Worm (Caenorhabditis elegans): ENCODE measurements around the gene C02B8.3.

The C02B8.3 gene

ce11 chrX:8129543-8129942 is 9.7 kb upstream of the C02B8.3 start, which contains the start of gene frpr-1:
frpr-1 (minus strand) TSS chrX:8129643.
- no peak for TF ChIP-seq ref-1 (GFP tag; conservative IDR thresholded peaks at IDR 0.05)

- TF ChIP-seq cog-1 (tag; optimal IDR thresholded peaks at IDR 0.05) (peak; percentile 47), tab-1 (GFP tag; IDR thresholded peaks at IDR 0.05) (no peak)
Measured at ce11 chrX:8136276-8136891, 2.9 kb upstream of the C02B8.3 start, which contains the start of gene C02B8.6. C02B8.6 (minus strand) TSS chrX:8136326.

ce11 chrX:8137779-8138178 is 1.5 kb upstream of the C02B8.3 start, which contains the start of gene C02B8.7:
C02B8.7 (minus strand) TSS chrX:8137879.
- TF ChIP-seq T22C8.4 (GFP tag; IDR thresholded peaks at IDR 0.05) (no peak), med-1 (GFP tag; optimal IDR thresholded peaks at IDR 0.05; ENCODE audit: insufficient read depth) (no peak), flt-1 (GFP tag; IDR thresholded peaks at IDR 0.05) (no peak), ztf-23 (GFP tag; IDR thresholded peaks at IDR 0.05) (no peak), cog-1 (tag; optimal IDR thresholded peaks at IDR 0.05) (no peak), klf-2 (GFP tag; conservative IDR thresholded peaks at IDR 0.05) (no peak), ref-1 (GFP tag; conservative IDR thresholded peaks at IDR 0.05) (no peak), ztf-29 (GFP tag; IDR thresholded peaks at IDR 0.05) (no peak), tab-1 (GFP tag; IDR thresholded peaks at IDR 0.05) (no peak)

ce11 chrX:8147398-8147797 is 8.2 kb downstream of the C02B8.3 start, which contains the start of gene C02B8.1:
C02B8.1 (plus strand) TSS chrX:8147698.
- TF ChIP-seq flt-1 (GFP tag; IDR thresholded peaks at IDR 0.05) (no peak), tab-1 (GFP tag; IDR thresholded peaks at IDR 0.05) (no peak)

- TF ChIP-seq klf-2 (GFP tag; conservative IDR thresholded peaks at IDR 0.05) = no peak
- no peak for TF ChIP-seq ztf-23 (GFP tag; IDR thresholded peaks at IDR 0.05)
- TF ChIP-seq ref-1 (GFP tag; conservative IDR thresholded peaks at IDR 0.05) = no peak
- no peak for TF ChIP-seq ztf-29 (GFP tag; IDR thresholded peaks at IDR 0.05)
- no peak for TF ChIP-seq T22C8.4 (GFP tag; IDR thresholded peaks at IDR 0.05)
- TF ChIP-seq med-1 (GFP tag; optimal IDR thresholded peaks at IDR 0.05; ENCODE audit: insufficient read depth) = no peak
Measured at ce11 chrX:8148993-8149392, 9.7 kb downstream of the C02B8.3 start.

- TF ChIP-seq flt-1 (GFP tag; IDR thresholded peaks at IDR 0.05) (no peak), ztf-29 (GFP tag; IDR thresholded peaks at IDR 0.05) (no peak), ztf-23 (GFP tag; IDR thresholded peaks at IDR 0.05) (no peak), T22C8.4 (GFP tag; IDR thresholded peaks at IDR 0.05) (no peak), klf-2 (GFP tag; conservative IDR thresholded peaks at IDR 0.05) (no peak), med-1 (GFP tag; optimal IDR thresholded peaks at IDR 0.05; ENCODE audit: insufficient read depth) (no peak), ref-1 (GFP tag; conservative IDR thresholded peaks at IDR 0.05) (no peak), cog-1 (tag; optimal IDR thresholded peaks at IDR 0.05) (no peak), tab-1 (GFP tag; IDR thresholded peaks at IDR 0.05) (no peak)
Measured at ce11 chrX:8150621-8151020, 11.4 kb downstream of the C02B8.3 start, which contains the start of gene F22F1.2. F22F1.2 (minus strand) TSS chrX:8150721.

- TF ChIP-seq ztf-23 (GFP tag; IDR thresholded peaks at IDR 0.05) (0 out of 2 replicates have a peak, but pooled peaks have one; percentile 33), flt-1 (GFP tag; IDR thresholded peaks at IDR 0.05) (0 out of 2 replicates have a peak, but pooled peaks have one; percentile 50), T22C8.4 (GFP tag; IDR thresholded peaks at IDR 0.05) (no peak), ztf-29 (GFP tag; IDR thresholded peaks at IDR 0.05) (no peak)
Measured at ce11 chrX:8151409-8151808, 12.2 kb downstream of the C02B8.3 start.

ce11 chrX:8155447-8155877 is 16.2 kb downstream of the C02B8.3 start:
- peak; percentile 63; the same call in 1 of the 2 replicates for TF ChIP-seq klf-2 (GFP tag; conservative IDR thresholded peaks at IDR 0.05)
- TF ChIP-seq tab-1 (GFP tag; IDR thresholded peaks at IDR 0.05) = peak; percentile 79
- TF ChIP-seq ztf-29 (GFP tag; IDR thresholded peaks at IDR 0.05) = peak; percentile 55; the same call in 1 of the 2 replicates
- peak; percentile 77 for TF ChIP-seq ztf-23 (GFP tag; IDR thresholded peaks at IDR 0.05)
- peak; percentile 53 for TF ChIP-seq ref-1 (GFP tag; conservative IDR thresholded peaks at IDR 0.05)
- TF ChIP-seq flt-1 (GFP tag; IDR thresholded peaks at IDR 0.05) = peak; percentile 86
- peak; percentile 72 for TF ChIP-seq T22C8.4 (GFP tag; IDR thresholded peaks at IDR 0.05)

ce11 chrX:8155969-8156368 is 16.7 kb downstream of the C02B8.3 start:
- peak; percentile 97 for TF ChIP-seq T22C8.4 (GFP tag; IDR thresholded peaks at IDR 0.05)
- peak; percentile 98 for TF ChIP-seq ztf-29 (GFP tag; IDR thresholded peaks at IDR 0.05)
- peak; percentile 63 for TF ChIP-seq med-1 (GFP tag; optimal IDR thresholded peaks at IDR 0.05; ENCODE audit: insufficient read depth)
- TF ChIP-seq ztf-23 (GFP tag; IDR thresholded peaks at IDR 0.05) = peak; percentile 97
- no peak for TF ChIP-seq cog-1 (tag; optimal IDR thresholded peaks at IDR 0.05)
- TF ChIP-seq tab-1 (GFP tag; IDR thresholded peaks at IDR 0.05) = peak; percentile 97
- TF ChIP-seq ref-1 (GFP tag; conservative IDR thresholded peaks at IDR 0.05) = peak; percentile 95
- TF ChIP-seq flt-1 (GFP tag; IDR thresholded peaks at IDR 0.05) = peak; percentile 98
- peak; percentile 96 for TF ChIP-seq klf-2 (GFP tag; conservative IDR thresholded peaks at IDR 0.05)

ce11 chrX:8156502-8156901 is 17.3 kb downstream of the C02B8.3 start:
- TF ChIP-seq med-1 (GFP tag; optimal IDR thresholded peaks at IDR 0.05; ENCODE audit: insufficient read depth) (no peak), tab-1 (GFP tag; IDR thresholded peaks at IDR 0.05) (peak; percentile 12; the same call in 1 of the 2 replicates), ztf-23 (GFP tag; IDR thresholded peaks at IDR 0.05) (no peak), cog-1 (tag; optimal IDR thresholded peaks at IDR 0.05) (no peak), klf-2 (GFP tag; conservative IDR thresholded peaks at IDR 0.05) (0 out of 2 replicates have a peak, but pooled peaks have one; percentile 13), T22C8.4 (GFP tag; IDR thresholded peaks at IDR 0.05) (no peak), ref-1 (GFP tag; conservative IDR thresholded peaks at IDR 0.05) (0 out of 2 replicates have a peak, but pooled peaks have one; percentile 40), ztf-29 (GFP tag; IDR thresholded peaks at IDR 0.05) (peak; percentile 71; the same call in 1 of the 2 replicates), flt-1 (GFP tag; IDR thresholded peaks at IDR 0.05) (peak; percentile 33; the same call in 1 of the 2 replicates)
